Worm (Caenorhabditis elegans) whole organism, L3 larva: Measurements from ENCODE around the gene inx-5.

Experiments
- R02D3.7 ChIP-seq: fragments of 150-350 bp; optimal IDR thresholded peaks from 2 replicates; lab custom pipeline; 2014; ENCODE audit warnings: missing biosample characterization, missing genetic modification characterization
- aly-2 ChIP-seq: fragments of 150-350 bp; optimal IDR thresholded peaks from 2 replicates; lab custom pipeline; 2014; ENCODE audit warnings: missing biosample characterization, missing genetic modification characterization
- ama-1 ChIP-seq: fragments of 150-350 bp; optimal IDR thresholded peaks from 2 replicates; lab custom pipeline; 2018
- ceh-16 ChIP-seq: sonication (generic microtip); optimal IDR thresholded peaks from 2 replicates; lab custom pipeline; 2017; ENCODE audit warnings: missing biosample characterization, missing genetic modification characterization
- ceh-28 ChIP-seq: fragments of 150-350 bp; optimal IDR thresholded peaks from 2 replicates; lab custom pipeline; 2014; ENCODE audit warnings: missing biosample characterization, missing genetic modification reagents, missing genetic modification characterization
- ceh-9 ChIP-seq: sonication (generic microtip); optimal IDR thresholded peaks from 2 replicates; lab custom pipeline; 2018; ENCODE audit warnings: missing biosample characterization, missing genetic modification characterization
- daf-12 ChIP-seq: fragments of 150-350 bp; optimal IDR thresholded peaks from 2 replicates; lab custom pipeline; 2014; ENCODE audit warnings: missing biosample characterization, missing genetic modification reagents, missing genetic modification characterization
- egl-27 ChIP-seq: sonication (generic microtip); optimal IDR thresholded peaks from 4 replicates; lab custom pipeline; 2017; ENCODE audit warnings: missing biosample characterization, missing genetic modification reagents, missing genetic modification characterization
- egl-5 ChIP-seq: fragments of 150-350 bp; optimal IDR thresholded peaks from 2 replicates; lab custom pipeline; 2017; ENCODE audit warnings: missing biosample characterization, missing genetic modification reagents, missing genetic modification characterization, inconsistent platforms
- elt-1 ChIP-seq: fragments of 150-350 bp; optimal IDR thresholded peaks from 2 replicates; lab custom pipeline; 2014; ENCODE audit warnings: missing biosample characterization, missing genetic modification characterization
- elt-3 ChIP-seq, 3 experiments: fragments of 150-350 bp in 1 of 3; sonication (generic microtip) in 2 of 3; optimal IDR thresholded peaks; 2 replicates in 2 of 3; 4 replicates in 1 of 3; lab custom pipeline; 2014 to 2017; ENCODE audit warnings: missing biosample characterization in 3 of 3, missing genetic modification characterization in 3 of 3
- eor-1 ChIP-seq, 2 experiments: fragments of 150-350 bp; optimal IDR thresholded peaks; 2 replicates each; lab custom pipeline; 2014 to 2018; ENCODE audit warnings: missing biosample characterization in 2 of 2, missing genetic modification characterization in 2 of 2
- fkh-10 ChIP-seq: sonication (generic microtip); optimal IDR thresholded peaks from 2 replicates; lab custom pipeline; 2017; ENCODE audit warnings: missing biosample characterization, missing genetic modification reagents, missing genetic modification characterization
- fkh-2 ChIP-seq: fragments of 150-350 bp; optimal IDR thresholded peaks from 2 replicates; lab custom pipeline; 2014; ENCODE audit warnings: missing biosample characterization, missing genetic modification reagents, missing genetic modification characterization
- hmg-11 ChIP-seq: sonication (generic microtip); optimal IDR thresholded peaks from 2 replicates; lab custom pipeline; 2016; ENCODE audit warnings: missing genetic modification characterization, missing compliant biosample characterization
- jun-1 ChIP-seq: fragments of 150-350 bp; optimal IDR thresholded peaks from 2 replicates; lab custom pipeline; 2014; ENCODE audit warnings: missing biosample characterization, missing genetic modification reagents, missing genetic modification characterization
- lin-39 ChIP-seq: fragments of 150-350 bp; optimal IDR thresholded peaks from 2 replicates; lab custom pipeline; 2018; ENCODE audit warnings: missing biosample characterization, missing genetic modification reagents, missing genetic modification characterization
- lsy-12 ChIP-seq: sonication (generic microtip); optimal IDR thresholded peaks from 2 replicates; lab custom pipeline; 2016; ENCODE audit warnings: mild to moderate bottlenecking, missing genetic modification characterization, missing compliant biosample characterization
- mdl-1 ChIP-seq: fragments of 150-350 bp; optimal IDR thresholded peaks from 2 replicates; lab custom pipeline; 2014; ENCODE audit warnings: missing biosample characterization, missing genetic modification characterization
- mml-1 ChIP-seq: fragments of 150-350 bp; sonication (generic microtip); optimal IDR thresholded peaks from 3 replicates; lab custom pipeline; 2014; ENCODE audit warnings: missing biosample characterization, missing genetic modification characterization
- nfya-1 ChIP-seq: sonication (generic microtip); optimal IDR thresholded peaks from 2 replicates; lab custom pipeline; 2017; ENCODE audit warnings: missing genetic modification characterization, mild to moderate bottlenecking, missing compliant biosample characterization, antibody characterized with exemption, moderate library complexity; ENCODE audit not compliant: insufficient read depth
- nhr-12 ChIP-seq: fragments of 150-350 bp; optimal IDR thresholded peaks from 2 replicates; lab custom pipeline; 2014; ENCODE audit warnings: missing biosample characterization, missing genetic modification characterization
- nhr-23 ChIP-seq: fragments of 150-350 bp; optimal IDR thresholded peaks from 2 replicates; lab custom pipeline; 2014; ENCODE audit warnings: missing biosample characterization, missing genetic modification reagents, missing genetic modification characterization
- nhr-25 ChIP-seq: sonication (generic microtip); optimal IDR thresholded peaks from 2 replicates; lab custom pipeline; 2017; ENCODE audit warnings: missing biosample characterization, missing genetic modification characterization
- nhr-67 ChIP-seq: fragments of 150-350 bp; optimal IDR thresholded peaks from 2 replicates; lab custom pipeline; 2014; ENCODE audit warnings: missing biosample characterization, missing genetic modification characterization
- nhr-77 ChIP-seq: fragments of 150-350 bp; optimal IDR thresholded peaks from 2 replicates; lab custom pipeline; 2014; ENCODE audit warnings: missing biosample characterization, missing genetic modification characterization
- pha-4 ChIP-seq: fragments of 150-350 bp; optimal IDR thresholded peaks from 2 replicates; lab custom pipeline; 2014; ENCODE audit warnings: missing biosample characterization, missing genetic modification reagents, missing genetic modification characterization
- pqm-1 ChIP-seq: fragments of 150-350 bp; optimal IDR thresholded peaks from 2 replicates; lab custom pipeline; 2017; ENCODE audit warnings: missing biosample characterization, missing genetic modification characterization, inconsistent platforms
- sea-2 ChIP-seq: fragments of 150-350 bp; sonication (generic microtip); optimal IDR thresholded peaks from 4 replicates; lab custom pipeline; 2014; ENCODE audit warnings: missing biosample characterization, missing genetic modification reagents, missing genetic modification characterization
- skn-1 ChIP-seq: fragments of 150-350 bp; optimal IDR thresholded peaks from 2 replicates; lab custom pipeline; 2014; ENCODE audit warnings: missing biosample characterization, missing genetic modification characterization
- snpc-4 ChIP-seq: fragments of 150-350 bp; optimal IDR thresholded peaks from 2 replicates; lab custom pipeline; 2014; ENCODE audit warnings: missing biosample characterization, missing genetic modification characterization
- tbx-2 ChIP-seq: sonication (generic microtip); optimal IDR thresholded peaks from 2 replicates; lab custom pipeline; 2016; ENCODE audit warnings: mild to moderate bottlenecking, missing genetic modification characterization, missing compliant biosample characterization
- unc-39 ChIP-seq: sonication (generic microtip); optimal IDR thresholded peaks from 4 replicates; lab custom pipeline; 2017; ENCODE audit warnings: missing biosample characterization, missing genetic modification characterization
- unc-62 ChIP-seq: fragments of 150-350 bp; sonication (generic microtip); optimal IDR thresholded peaks from 4 replicates; lab custom pipeline; 2014; ENCODE audit warnings: missing biosample characterization, missing genetic modification reagents, missing genetic modification characterization
- zag-1 ChIP-seq: fragments of 150-350 bp; optimal IDR thresholded peaks from 2 replicates; lab custom pipeline; 2014; ENCODE audit warnings: missing biosample characterization, missing genetic modification characterization
- ztf-11 ChIP-seq: fragments of 150-350 bp; optimal IDR thresholded peaks from 2 replicates; lab custom pipeline; 2014; ENCODE audit warnings: missing biosample characterization, missing genetic modification characterization
- ztf-4 ChIP-seq: fragments of 150-350 bp; optimal IDR thresholded peaks from 2 replicates; lab custom pipeline; 2014; ENCODE audit warnings: missing biosample characterization, missing genetic modification characterization

Gene inx-5

ce11 chrX:8311590-8311989, 9.4 kb upstream of the inx-5 start:
- no peak for TF ChIP-seq sea-2 (GFP tag; lab: Kevin White, UChicago)
- TF ChIP-seq ceh-9: no peak
- no peak for TF ChIP-seq ceh-28 (tag; lab: Kevin White, UChicago)
- no peak for TF ChIP-seq nhr-67 (tag; lab: Kevin White, UChicago)
- TF ChIP-seq ztf-4: no peak
- TF ChIP-seq ama-1 (lab: Kevin White, UChicago): no peak
- no peak for TF ChIP-seq mdl-1 (tag; lab: Kevin White, UChicago)
- no peak for TF ChIP-seq nhr-25
- TF ChIP-seq elt-3 (tag; optimal IDR thresholded peaks at IDR 0.05; lab: Kevin White, UChicago): no peak
- no peak for TF ChIP-seq egl-5 (tag; lab: Kevin White, UChicago)
- no peak for TF ChIP-seq tbx-2
- TF ChIP-seq R02D3.7 (tag; lab: Kevin White, UChicago): no peak
- TF ChIP-seq aly-2 (tag; lab: Kevin White, UChicago): no peak
- no peak for TF ChIP-seq skn-1 (tag; lab: Kevin White, UChicago)
- no peak for TF ChIP-seq daf-12
- TF ChIP-seq eor-1 (tag; optimal IDR thresholded peaks at IDR 0.05; lab: Kevin White, UChicago): no peak
- no peak for TF ChIP-seq nhr-12 (tag; lab: Kevin White, UChicago)
- TF ChIP-seq fkh-10 (GFP tag; lab: Kevin White, UChicago): no peak
- TF ChIP-seq unc-62: no peak
- no peak for TF ChIP-seq elt-1 (tag; lab: Kevin White, UChicago)

DNA sequence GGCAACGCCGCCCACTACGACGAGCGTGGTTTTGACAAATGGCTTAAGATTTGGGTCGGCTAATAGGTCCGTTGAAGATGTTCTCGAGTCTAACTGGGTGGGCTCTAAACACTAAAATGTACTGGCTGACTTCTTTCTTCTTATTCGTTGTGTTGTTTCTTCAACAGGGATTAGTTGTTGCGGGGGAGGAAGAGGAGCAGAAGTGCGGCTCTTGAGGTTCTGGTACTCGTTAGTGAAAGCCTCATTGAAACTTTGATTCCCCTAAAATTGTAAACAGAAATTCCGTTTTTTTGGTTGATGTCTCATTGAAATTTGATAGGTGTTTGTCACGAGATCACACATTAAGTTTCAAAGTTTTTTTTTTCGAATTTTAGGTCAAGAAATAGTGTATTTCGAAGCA, 8.5 kb upstream of the inx-5 start:
- TF ChIP-seq egl-5 (tag; lab: Kevin White, UChicago) (no peak), lin-39 (tag; lab: Kevin White, UChicago) (no peak), nfya-1 (no peak), fkh-2 (tag; lab: Kevin White, UChicago) (no peak), elt-3 (tag; optimal IDR thresholded peaks at IDR 0.05; lab: Kevin White, UChicago) (no peak), sea-2 (GFP tag; lab: Kevin White, UChicago) (no peak), skn-1 (tag; lab: Kevin White, UChicago) (no peak), mml-1 (no peak), lsy-12 (no peak)

ce11 chrX:8308491-8308890, 6.3 kb upstream of the inx-5 start:
- no peak for TF ChIP-seq mml-1
- no peak for TF ChIP-seq ceh-9
- peak; percentile 22 for TF ChIP-seq fkh-10 (GFP tag; lab: Kevin White, UChicago)
- no peak for TF ChIP-seq nhr-25

ce11 chrX:8307600-8307999, 5.4 kb upstream of the inx-5 start, which contains the start of gene R09F10.5:
Gene R09F10.5 (minus strand): TSS chrX:8307700.
- TF ChIP-seq skn-1 (tag; lab: Kevin White, UChicago) (no peak), hmg-11 (tag; lab: Kevin White, UChicago) (no peak), unc-62 (no peak), jun-1 (tag; lab: Kevin White, UChicago) (no peak), snpc-4 (tag; lab: Kevin White, UChicago) (no peak), unc-39 (tag; lab: Kevin White, UChicago) (no peak), pqm-1 (tag; lab: Kevin White, UChicago) (no peak), ceh-16 (no peak), sea-2 (GFP tag; lab: Kevin White, UChicago) (no peak)

DNA sequence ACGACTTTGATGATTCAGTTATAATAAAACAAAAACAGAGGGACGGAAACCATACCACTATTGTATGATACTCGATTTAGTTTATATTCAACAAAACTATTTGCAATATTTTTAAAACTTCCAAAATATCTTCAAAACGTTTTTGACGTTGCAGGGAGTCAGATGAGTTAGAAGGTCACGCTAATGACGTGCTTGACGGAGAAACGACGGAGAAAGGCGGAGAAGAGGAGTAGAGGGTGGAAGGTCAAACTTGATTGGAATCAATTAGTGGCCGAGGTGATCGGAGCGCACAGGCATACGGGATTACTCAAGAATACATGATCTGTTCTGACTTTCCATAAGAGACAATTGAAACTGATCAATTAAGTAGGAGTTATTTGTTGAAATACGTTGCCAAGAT, 604 bp upstream of the inx-5 start:
- no peak for TF ChIP-seq lsy-12
- TF ChIP-seq nhr-77 (tag; lab: Kevin White, UChicago): no peak
- no peak for TF ChIP-seq nhr-23 (tag; lab: Kevin White, UChicago)
- peak; percentile 54 for TF ChIP-seq nhr-25

ce11 chrX:8299554-8299953, 2.6 kb downstream of the inx-5 start, which contains the start of gene ced-13:
Gene ced-13 (minus strand): TSS chrX:8299654.
- no peak for TF ChIP-seq nfya-1
- no peak for TF ChIP-seq nhr-12 (tag; lab: Kevin White, UChicago)
- TF ChIP-seq zag-1 (tag; lab: Kevin White, UChicago): no peak
- TF ChIP-seq elt-3 (tag; optimal IDR thresholded peaks at IDR 0.05; lab: Kevin White, UChicago): no peak
- no peak for TF ChIP-seq mml-1
- no peak for TF ChIP-seq unc-62
- TF ChIP-seq elt-1 (tag; lab: Kevin White, UChicago): no peak
- TF ChIP-seq egl-27: no peak
- no peak for TF ChIP-seq eor-1 (tag; optimal IDR thresholded peaks at IDR 0.05; lab: Kevin White, UChicago)
- no peak for TF ChIP-seq skn-1 (tag; lab: Kevin White, UChicago)
- TF ChIP-seq R02D3.7 (tag; lab: Kevin White, UChicago): no peak
- no peak for TF ChIP-seq ztf-11 (tag; lab: Kevin White, UChicago)
- no peak for TF ChIP-seq lin-39 (tag; lab: Kevin White, UChicago)
- no peak for TF ChIP-seq daf-12
- no peak for TF ChIP-seq nhr-77 (tag; lab: Kevin White, UChicago)
- TF ChIP-seq mdl-1 (tag; lab: Kevin White, UChicago): no peak
- no peak for TF ChIP-seq pha-4 (tag; lab: Kevin White, UChicago)
- no peak for TF ChIP-seq fkh-10 (GFP tag; lab: Kevin White, UChicago)
- TF ChIP-seq nhr-25: no peak
- no peak for TF ChIP-seq jun-1 (tag; lab: Kevin White, UChicago)
- TF ChIP-seq, all 47 proteins: peak for 0
